Fruit fly (Drosophila melanogaster): ENCODE measurements around the gene CG4213.

Gene CG4213

dm6 chr2L:430820-431628, 29.0 kb upstream of the CG4213 start, which contains the start of gene ex (continued):
- peak; percentile 48 for TF ChIP-seq Fer2 (tag; optimal IDR thresholded peaks at IDR 0.05)
- TF ChIP-seq sr (GFP tag; IDR thresholded peaks at IDR 0.05) = 0 out of 3 replicates have a peak, but pooled peaks have one; percentile 21
- TF ChIP-seq pan (optimal IDR thresholded peaks at IDR 0.05) = no peak
- TF ChIP-seq pan (GFP tag; optimal IDR thresholded peaks at IDR 0.05 in 1 of 2, IDR thresholded peaks at IDR 0.05 in 1 of 2) = peak in 1 of 2 experiments; percentile 61
- peak; percentile 30 for TF ChIP-seq luna (GFP tag; optimal IDR thresholded peaks at IDR 0.05)
- peak; percentile 76 for TF ChIP-seq CG2678 (tag; optimal IDR thresholded peaks at IDR 0.05)
- no peak; the same call in 1 of the 2 replicates for TF ChIP-seq ara (GFP tag; IDR thresholded peaks at IDR 0.05)
- TF ChIP-seq ken (GFP tag; IDR thresholded peaks at IDR 0.05) = 0 out of 3 replicates have a peak, but pooled peaks have one; percentile 44
- TF ChIP-seq esg (GFP tag; conservative IDR thresholded peaks at IDR 0.05) = no peak
- peak; percentile 65 for TF ChIP-seq CG17829 (tag; optimal IDR thresholded peaks at IDR 0.05)
- no peak for TF ChIP-seq Oli (tag; optimal IDR thresholded peaks at IDR 0.05)
- TF ChIP-seq CG9817 (tag; optimal IDR thresholded peaks at IDR 0.05) = peak; percentile 13
- no peak for TF ChIP-seq CG4730 (GFP tag; IDR thresholded peaks at IDR 0.05)
- peak; percentile 60 for TF ChIP-seq onecut (GFP tag; IDR thresholded peaks at IDR 0.05)
- TF ChIP-seq CG5180 (GFP tag; optimal IDR thresholded peaks at IDR 0.05) = peak; percentile 69
- TF ChIP-seq Tbp (GFP tag; optimal IDR thresholded peaks at IDR 0.05) = no peak
- TF ChIP-seq CG9609 (GFP tag; optimal IDR thresholded peaks at IDR 0.05) = no peak
- TF ChIP-seq CG1832 (GFP tag; optimal IDR thresholded peaks at IDR 0.05) = no peak
- peak; percentile 20 for TF ChIP-seq fd3F (GFP tag; optimal IDR thresholded peaks at IDR 0.05)
- peak; percentile 54 for TF ChIP-seq Fer3 (tag; optimal IDR thresholded peaks at IDR 0.05)
- TF ChIP-seq CG42726 (GFP tag; IDR thresholded peaks at IDR 0.05; ENCODE audit: partially characterized antibody) = peak; percentile 38; the same call in 1 of the 2 replicates
- TF ChIP-seq CG15011 (GFP tag; optimal IDR thresholded peaks at IDR 0.05) = peak; percentile 31
- TF ChIP-seq kay (GFP tag; optimal IDR thresholded peaks at IDR 0.05) = peak; percentile 7
- no peak for TF ChIP-seq Neu2 (GFP tag; optimal IDR thresholded peaks at IDR 0.05; ENCODE audit: borderline replicate concordance)
- no peak for TF ChIP-seq Ets65A (GFP tag)
- no peak for TF ChIP-seq btn (GFP tag; optimal IDR thresholded peaks at IDR 0.05)
- TF ChIP-seq PHDP (tag; optimal IDR thresholded peaks at IDR 0.05) = peak; percentile 75
- peak; percentile 74 for TF ChIP-seq CG11398 (GFP tag; optimal IDR thresholded peaks at IDR 0.05)
- no peak for TF ChIP-seq lmd (GFP tag; IDR thresholded peaks at IDR 0.05)
- peak; percentile 20 for TF ChIP-seq CG4282 (GFP tag; optimal IDR thresholded peaks at IDR 0.05)
- TF ChIP-seq sug (tag; optimal IDR thresholded peaks at IDR 0.05) = peak; percentile 52
- peak; percentile 61 for TF ChIP-seq gcm (GFP tag; optimal IDR thresholded peaks at IDR 0.05)
- peak; percentile 80 for TF ChIP-seq CG2875 (GFP tag; optimal IDR thresholded peaks at IDR 0.05)
- TF ChIP-seq run (tag; optimal IDR thresholded peaks at IDR 0.05) = peak; percentile 26
- peak; percentile 74 for TF ChIP-seq CG4328 (GFP tag; optimal IDR thresholded peaks at IDR 0.05)
- TF ChIP-seq CG12769 (tag; optimal IDR thresholded peaks at IDR 0.05) = peak; percentile 64
- peak; percentile 85 for TF ChIP-seq Hmr (GFP tag; optimal IDR thresholded peaks at IDR 0.05)
- peak; percentile 19 for TF ChIP-seq Mad (GFP tag; optimal IDR thresholded peaks at IDR 0.05)
- TF ChIP-seq CG8924 (tag; optimal IDR thresholded peaks at IDR 0.05) = peak; percentile 84
- peak; percentile 48 for TF ChIP-seq CG14710 (tag; optimal IDR thresholded peaks at IDR 0.05)
- TF ChIP-seq CG2712 (tag; optimal IDR thresholded peaks at IDR 0.05) = peak; percentile 50
- TF ChIP-seq hkb (optimal IDR thresholded peaks at IDR 0.05) = no peak
- TF ChIP-seq hkb (GFP tag; IDR thresholded peaks at IDR 0.05) = peak; percentile 81
- peak; percentile 79 for TF ChIP-seq CG17359 (tag; optimal IDR thresholded peaks at IDR 0.05)
- TF ChIP-seq al (GFP tag; IDR thresholded peaks at IDR 0.05) = no peak
- peak; percentile 71 for TF ChIP-seq CG17912 (GFP tag; optimal IDR thresholded peaks at IDR 0.05)
- TF ChIP-seq Sox100B (GFP tag; optimal IDR thresholded peaks at IDR 0.05) = peak; percentile 54
- TF ChIP-seq CrebB (tag; optimal IDR thresholded peaks at IDR 0.05) = peak; percentile 90
- TF ChIP-seq Asciz (GFP tag; optimal IDR thresholded peaks at IDR 0.05) = peak; percentile 89

All from whole organism, embryonic.